Worm (Caenorhabditis elegans) whole organism, L2 larva: ENCODE results near the gene M01F1.9.

ENCODE experiments used
- R02D3.7 ChIP-seq: fragments of 150-350 bp; optimal IDR thresholded peaks from 2 replicates; lab custom pipeline; 2014; ENCODE audit warnings: missing biosample characterization, missing genetic modification characterization
- ZK546.5 ChIP-seq: sonication (generic microtip); optimal IDR thresholded peaks from 2 replicates; lab custom pipeline; 2017; ENCODE audit warnings: missing biosample characterization, missing genetic modification characterization
- ceh-82 ChIP-seq: fragments of 150-350 bp; optimal IDR thresholded peaks from 2 replicates; lab custom pipeline; 2014; ENCODE audit warnings: missing biosample characterization, missing genetic modification characterization
- elt-1 ChIP-seq: fragments of 150-350 bp; optimal IDR thresholded peaks from 2 replicates; lab custom pipeline; 2014; ENCODE audit warnings: missing biosample characterization, missing genetic modification characterization
- elt-3 ChIP-seq: sonication (generic microtip); optimal IDR thresholded peaks from 2 replicates; lab custom pipeline; 2017; ENCODE audit warnings: missing biosample characterization, missing genetic modification characterization
- mdl-1 ChIP-seq, 2 experiments: fragments of 150-350 bp in 1 of 2; sonication (generic microtip) in 1 of 2; optimal IDR thresholded peaks; 2 replicates each; lab custom pipeline; 2017; ENCODE audit warnings: missing biosample characterization in 2 of 2, missing genetic modification characterization in 2 of 2
- nhr-11 ChIP-seq: fragments of 150-350 bp; optimal IDR thresholded peaks from 2 replicates; lab custom pipeline; 2014; ENCODE audit warnings: missing biosample characterization, missing genetic modification characterization
- nhr-77 ChIP-seq: fragments of 150-350 bp; optimal IDR thresholded peaks from 2 replicates; lab custom pipeline; 2014; ENCODE audit warnings: missing biosample characterization, missing genetic modification characterization
- skn-1 ChIP-seq: sonication (generic microtip); optimal IDR thresholded peaks from 2 replicates; lab custom pipeline; 2017; ENCODE audit warnings: missing biosample characterization, missing genetic modification characterization
- snpc-4 ChIP-seq: fragments of 150-350 bp; optimal IDR thresholded peaks from 2 replicates; lab custom pipeline; 2014; ENCODE audit warnings: missing biosample characterization, missing genetic modification characterization

DNA sequence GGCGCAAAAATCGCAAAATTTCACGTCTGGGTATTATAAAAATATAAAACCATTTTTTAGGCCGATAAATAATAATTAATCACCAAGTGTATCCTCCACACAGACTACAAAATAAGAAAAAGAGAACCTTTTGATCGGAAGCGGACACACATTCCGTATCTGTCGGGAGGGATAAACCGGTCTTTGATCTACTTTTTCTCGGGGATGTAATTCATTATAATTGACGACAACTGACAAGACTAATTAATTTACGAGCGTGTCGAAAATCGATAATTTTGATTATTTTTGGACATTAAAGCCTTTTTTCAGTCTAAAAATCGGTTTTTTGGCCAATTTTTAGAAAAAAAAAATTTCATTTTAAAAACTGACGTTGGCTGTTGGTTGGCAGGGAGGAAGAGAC lies 28.4 kb downstream of the M01F1.9 start:
- TF ChIP-seq ceh-82 (tag; lab: Kevin White, UChicago) (no peak), mdl-1 (tag; optimal IDR thresholded peaks at IDR 0.05; lab: Kevin White, UChicago) (no peak), elt-3 (no peak), nhr-11 (no peak), skn-1 (no peak), nhr-77 (no peak), R02D3.7 (tag; lab: Kevin White, UChicago) (no peak), ZK546.5 (tag; lab: Kevin White, UChicago) (no peak), snpc-4 (tag; lab: Kevin White, UChicago) (no peak), elt-1 (tag; lab: Kevin White, UChicago) (no peak)
